Fruit fly (Drosophila melanogaster) whole organism, wandering third instar larva: ENCODE results near the gene CG13907.

Experiments used
- CG9705 ChIP-seq: fragments of 200-800 bp; sonication (Bioruptor generic); optimal IDR thresholded peaks from 2 replicates; lab custom pipeline; 2018; ENCODE audit warnings: missing biosample characterization, mild to moderate bottlenecking, missing genetic modification characterization
- Dfd ChIP-seq: fragments of >200 bp; optimal IDR thresholded peaks from 2 replicates; lab custom pipeline; 2017; ENCODE audit warnings: missing biosample characterization, missing genetic modification characterization
- Dif ChIP-seq: fragments of 200-275, 200-300 bp; sonication (Bioruptor generic); optimal IDR thresholded peaks from 2 replicates; lab custom pipeline; 2018; ENCODE audit warnings: missing biosample characterization, missing genetic modification characterization; ENCODE audit not compliant: partially characterized antibody
- GATAd ChIP-seq: sonication (Bioruptor generic); optimal IDR thresholded peaks from 2 replicates; lab custom pipeline; 2016; ENCODE audit warnings: missing biosample characterization, missing genetic modification characterization
- HLH106 ChIP-seq: fragments of 200-800 bp; optimal IDR thresholded peaks from 3 replicates; lab custom pipeline; 2019; ENCODE audit warnings: missing biosample characterization, mild to moderate bottlenecking, missing genetic modification characterization, moderate library complexity
- Hnf4 ChIP-seq: fragments of 200-800 bp; sonication (Bioruptor generic); optimal IDR thresholded peaks from 2 replicates; lab custom pipeline; 2016; ENCODE audit warnings: missing biosample characterization, mild to moderate bottlenecking, missing genetic modification characterization
- Hr78 ChIP-seq: fragments of >200 bp; optimal IDR thresholded peaks from 2 replicates; lab custom pipeline; 2017; ENCODE audit warnings: missing biosample characterization, missing genetic modification characterization
- N ChIP-seq: fragments of >200 bp; optimal IDR thresholded peaks from 2 replicates; lab custom pipeline; 2018; ENCODE audit warnings: missing biosample characterization, missing external identifiers, missing genetic modification characterization
- OdsH ChIP-seq: fragments of 200-800 bp; sonication (Bioruptor generic); optimal IDR thresholded peaks from 2 replicates; lab custom pipeline; 2016; ENCODE audit warnings: missing biosample characterization, mild to moderate bottlenecking, missing genetic modification characterization
- Rel ChIP-seq, 2 experiments: fragments of 200-800 bp; sonication (Bioruptor generic) in 1 of 2; optimal IDR thresholded peaks; 2 replicates in 1 of 2; 3 replicates in 1 of 2; lab custom pipeline; 2016 to 2019; ENCODE audit warnings: mild to moderate bottlenecking in 2 of 2, missing biosample characterization in 2 of 2, missing genetic modification characterization in 2 of 2, moderate library complexity in 1 of 2
- Vsx2 ChIP-seq: fragments of 200-300, 225-300 bp; sonication (Bioruptor generic); optimal IDR thresholded peaks from 2 replicates; lab custom pipeline; 2018; ENCODE audit warnings: missing biosample characterization, missing genetic modification characterization; ENCODE audit not compliant: partially characterized antibody
- br ChIP-seq: fragments of 200-800 bp; sonication (Bioruptor generic); optimal IDR thresholded peaks from 2 replicates; lab custom pipeline; 2016; ENCODE audit warnings: missing biosample characterization, missing genetic modification characterization
- dl ChIP-seq, 2 experiments: fragments of 175-275, 200-275 bp in 1 of 2; fragments of 200-275 bp in 1 of 2; sonication (Bioruptor generic); optimal IDR thresholded peaks; lab custom pipeline; 2018; ENCODE audit warnings: mild to moderate bottlenecking in 2 of 2, missing biosample characterization in 2 of 2, missing genetic modification characterization in 2 of 2, moderate library complexity in 2 of 2; ENCODE audit not compliant: partially characterized antibody in 2 of 2, insufficient read depth in 1 of 2
- dsf ChIP-seq: sonication (Bioruptor generic); optimal IDR thresholded peaks from 2 replicates; lab custom pipeline; 2016; ENCODE audit warnings: missing biosample characterization, missing genetic modification characterization, borderline replicate concordance
- ey ChIP-seq: fragments of 200-800 bp; sonication (Bioruptor generic); optimal IDR thresholded peaks from 2 replicates; lab custom pipeline; 2016; ENCODE audit warnings: missing biosample characterization, missing genetic modification characterization
- foxo ChIP-seq, 2 experiments: fragments of 200-800 bp; sonication (Bioruptor generic); optimal IDR thresholded peaks; 2 replicates in 1 of 2; 3 replicates in 1 of 2; lab custom pipeline; 2016 to 2017; ENCODE audit warnings: missing biosample characterization in 2 of 2, missing genetic modification characterization in 2 of 2
- h ChIP-seq: fragments of 200-800 bp; sonication (Bioruptor generic); optimal IDR thresholded peaks from 3 replicates; lab custom pipeline; 2016; ENCODE audit warnings: missing biosample characterization, mild to moderate bottlenecking, missing genetic modification characterization
- jim ChIP-seq: fragments of 175-275, 200-325 bp; sonication (Bioruptor generic); optimal IDR thresholded peaks from 2 replicates; lab custom pipeline; 2016; ENCODE audit warnings: missing biosample characterization, mild to moderate bottlenecking, missing genetic modification characterization
- pan ChIP-seq: fragments of >200 bp; optimal IDR thresholded peaks from 2 replicates; lab custom pipeline; 2017
- psq ChIP-seq: fragments of 200-800 bp; sonication (Bioruptor generic); optimal IDR thresholded peaks from 3 replicates; lab custom pipeline; 2017; ENCODE audit warnings: missing biosample characterization, mild to moderate bottlenecking, missing genetic modification characterization, moderate library complexity
- rgr ChIP-seq: fragments of 200-800 bp; sonication (Bioruptor generic); optimal IDR thresholded peaks from 3 replicates; lab custom pipeline; 2016; ENCODE audit warnings: missing biosample characterization, mild to moderate bottlenecking, missing genetic modification characterization
- sv ChIP-seq: fragments of 200-800 bp; sonication (Bioruptor generic); optimal IDR thresholded peaks from 3 replicates; lab custom pipeline; 2016; ENCODE audit warnings: missing biosample characterization, missing genetic modification characterization
- tai ChIP-seq: sonication (Bioruptor generic); optimal IDR thresholded peaks from 2 replicates; lab custom pipeline; 2016; ENCODE audit warnings: missing biosample characterization, missing genetic modification characterization
- woc ChIP-seq: sonication (Bioruptor generic); optimal IDR thresholded peaks from 2 replicates; lab custom pipeline; 2016; ENCODE audit warnings: missing biosample characterization, mild to moderate bottlenecking, missing genetic modification characterization

CG13907 gene

dm6 chr3L:881496-882235, at the start of gene CG13907:
TSS of gene CG13907 (minus strand) at chr3L:882013.
- TF ChIP-seq br (GFP tag; lab: Kevin White, UChicago) (no peak), Hnf4 (GFP tag; lab: Kevin White, UChicago) (peak; percentile 30), dl (GFP tag; optimal IDR thresholded peaks at IDR 0.05; lab: Kevin White, UChicago; ENCODE audit: insufficient read depth in 1 of 2, partially characterized antibody in 2 of 2) (peak; percentile 77 to 82), woc (GFP tag; lab: Kevin White, UChicago) (no peak), Vsx2 (GFP tag; lab: Kevin White, UChicago) (no peak), jim (GFP tag; lab: Kevin White, UChicago) (no peak), rgr (GFP tag; lab: Kevin White, UChicago) (peak; percentile 31), OdsH (GFP tag; lab: Kevin White, UChicago) (no peak), Dif (GFP tag; lab: Kevin White, UChicago) (peak; percentile 83), CG9705 (GFP tag; lab: Kevin White, UChicago) (no peak), ey (GFP tag; lab: Kevin White, UChicago) (no peak)

- no peak for TF ChIP-seq tai
- TF ChIP-seq HLH106 = peak; percentile 45
Measured at dm6 chr3L:917225-917624, 35.4 kb upstream of the CG13907 start.

dm6 chr3L:914852-915251, 33.0 kb upstream of the CG13907 start:
- TF ChIP-seq h (no peak), Dfd (GFP tag; lab: Kevin White, UChicago) (peak; percentile 72), Rel (GFP tag; optimal IDR thresholded peaks at IDR 0.05; lab: Kevin White, UChicago) (no peak), Rel (tag; optimal IDR thresholded peaks at IDR 0.05; lab: Kevin White, UChicago) (no peak), Hr78 (GFP tag; lab: Kevin White, UChicago) (no peak), N (GFP tag; lab: Kevin White, UChicago) (no peak), br (GFP tag; lab: Kevin White, UChicago) (no peak)

- TF ChIP-seq GATAd (GFP tag; lab: Kevin White, UChicago) (no peak), h (no peak), N (GFP tag; lab: Kevin White, UChicago) (no peak), Hr78 (GFP tag; lab: Kevin White, UChicago) (no peak), Dfd (GFP tag; lab: Kevin White, UChicago) (no peak), psq (GFP tag; lab: Kevin White, UChicago) (no peak), br (GFP tag; lab: Kevin White, UChicago) (no peak), Rel (GFP tag; optimal IDR thresholded peaks at IDR 0.05; lab: Kevin White, UChicago) (no peak), Rel (tag; optimal IDR thresholded peaks at IDR 0.05; lab: Kevin White, UChicago) (no peak), OdsH (GFP tag; lab: Kevin White, UChicago) (no peak), foxo (GFP tag; optimal IDR thresholded peaks at IDR 0.05; lab: Kevin White, UChicago) (no peak), HLH106 (no peak), ey (GFP tag; lab: Kevin White, UChicago) (no peak), tai (no peak), sv (GFP tag; lab: Kevin White, UChicago) (no peak), Vsx2 (GFP tag; lab: Kevin White, UChicago) (no peak), dsf (GFP tag; lab: Kevin White, UChicago) (no peak), pan (no peak), dl (GFP tag; optimal IDR thresholded peaks at IDR 0.05; lab: Kevin White, UChicago; ENCODE audit: insufficient read depth in 1 of 2, partially characterized antibody in 2 of 2) (no peak)
Measured at dm6 chr3L:913682-914081, 31.9 kb upstream of the CG13907 start, which contains the start of gene Glut1. TSS of gene Glut1 (plus strand) at chr3L:914074.

dm6 chr3L:912406-913369, 30.9 kb upstream of the CG13907 start:
- TF ChIP-seq Rel (GFP tag; optimal IDR thresholded peaks at IDR 0.05; lab: Kevin White, UChicago) (no peak), Rel (tag; optimal IDR thresholded peaks at IDR 0.05; lab: Kevin White, UChicago) (no peak)
